Fruit fly (Drosophila melanogaster) whole organism, adult: ENCODE data around the gene Saf6.

Experiments
- CG7101 ChIP-seq: fragments of 200-800 bp; sonication (Bioruptor generic); optimal IDR thresholded peaks from 2 replicates; lab custom pipeline; 2018; ENCODE audit warnings: missing biosample characterization, mild to moderate bottlenecking, missing genetic modification characterization, moderate library complexity
- Clk ChIP-seq: fragments of 200-800 bp; sonication (Bioruptor generic); optimal IDR thresholded peaks from 2 replicates; lab custom pipeline; 2017; ENCODE audit warnings: missing biosample characterization, missing genetic modification characterization
- Crg-1 ChIP-seq: fragments of 200-800 bp; sonication (Bioruptor generic); optimal IDR thresholded peaks from 2 replicates; lab custom pipeline; 2016; ENCODE audit warnings: missing biosample characterization, missing genetic modification characterization
- cic ChIP-seq: fragments of 200-800 bp; sonication (Bioruptor generic); optimal IDR thresholded peaks from 2 replicates; lab custom pipeline; 2017; ENCODE audit warnings: missing biosample characterization, mild to moderate bottlenecking, missing genetic modification characterization, moderate library complexity
- cnc ChIP-seq, 2 experiments: fragments of >200 bp; optimal IDR thresholded peaks; 2 replicates each; lab custom pipeline; 2017
- kay ChIP-seq: fragments of 200-800 bp; sonication (Bioruptor generic); peaks from one replicate; lab custom pipeline; 2016; ENCODE audit warnings: missing biosample characterization, missing genetic modification characterization, borderline replicate concordance
- ovo ChIP-seq: fragments of 200-800 bp; sonication (Bioruptor generic); optimal IDR thresholded peaks from 2 replicates; lab custom pipeline; 2016; ENCODE audit warnings: missing biosample characterization, missing genetic modification characterization
- pad ChIP-seq: fragments of 200-800 bp; sonication (Bioruptor generic); optimal IDR thresholded peaks from 3 replicates; lab custom pipeline; 2017; ENCODE audit warnings: missing biosample characterization, missing genetic modification characterization, mild to moderate bottlenecking, moderate library complexity, missing genetic modification reagents
- tj ChIP-seq: fragments of 200-800 bp; sonication (Bioruptor generic); optimal IDR thresholded peaks from 3 replicates; lab custom pipeline; 2017; ENCODE audit warnings: missing biosample characterization, mild to moderate bottlenecking, missing genetic modification characterization, moderate library complexity

Saf6 gene

DNA sequence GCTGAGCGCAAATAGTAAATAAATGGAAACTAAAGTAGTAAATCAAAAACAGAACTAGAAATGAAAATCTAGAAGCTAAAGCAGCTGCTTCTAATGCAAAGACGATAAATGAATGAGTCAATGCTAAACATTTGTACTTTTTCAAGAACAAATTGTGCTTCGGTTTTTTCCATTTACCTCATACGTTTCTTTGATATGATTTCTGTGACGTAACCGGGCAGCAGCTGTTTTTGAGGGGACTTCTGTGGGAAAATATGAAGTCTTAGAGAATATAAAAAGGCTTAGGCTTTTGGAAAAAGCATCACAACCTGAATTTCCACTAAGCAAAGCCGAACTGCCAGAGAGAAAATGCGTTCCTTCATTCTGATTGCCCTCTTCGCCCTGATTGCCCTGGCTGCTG, 42.5 kb downstream of the Saf6 start, which contains the start of gene CG12506:
TSS of gene CG12506 (plus strand) at position 301 of the 400 bp plus-strand sequence.
- TF ChIP-seq tj (no peak), pad (GFP tag; lab: Kevin White, UChicago) (no peak), cnc (optimal IDR thresholded peaks at IDR 0.05; lab: Kevin White, UChicago) (no peak), ovo (GFP tag; lab: Kevin White, UChicago) (no peak), Crg-1 (GFP tag; lab: Kevin White, UChicago) (no peak), kay (no peak), cic (GFP tag; lab: Kevin White, UChicago) (no peak), CG7101 (tag; lab: Kevin White, UChicago) (no peak), Clk (no peak)
